Fruit fly (Drosophila melanogaster) whole organism: Measurements from ENCODE around the gene CG6294.

Source experiments
- CG8478 ChIP-seq: fragments of >200 bp; optimal IDR thresholded peaks from 2 replicates; lab custom pipeline; 2018; ENCODE audit warnings: inconsistent platforms
- Dll ChIP-seq: fragments of >200 bp; optimal IDR thresholded peaks from 2 replicates; lab custom pipeline; 2017
- pan ChIP-seq: fragments of >200 bp; optimal IDR thresholded peaks from 2 replicates; lab custom pipeline; 2017
- psq ChIP-seq: fragments of >200 bp; optimal IDR thresholded peaks from 2 replicates; lab custom pipeline; 2017
- usp ChIP-seq: fragments of >200 bp; optimal IDR thresholded peaks from 2 replicates; lab custom pipeline; 2017; ENCODE audit warnings: missing biosample characterization, missing genetic modification characterization, mixed read lengths

dm6 chrX:15511399-15511798 is 48.9 kb downstream of the CG6294 start:
- TF ChIP-seq pan (lab: Kevin White, UChicago) (no peak), CG8478 (lab: Kevin White, UChicago) (no peak), usp (GFP tag; lab: Kevin White, UChicago) (no peak), psq (lab: Kevin White, UChicago) (no peak), Dll (lab: Kevin White, UChicago) (no peak)
